Worm (Caenorhabditis elegans) whole organism, L4 larva: ENCODE data around the gene srw-32.

Experiments
- F10B5.3 ChIP-seq: sonication (generic microtip); optimal IDR thresholded peaks from 2 replicates; lab custom pipeline; 2016; ENCODE audit warnings: mild to moderate bottlenecking, missing genetic modification characterization, missing compliant biosample characterization
- F37D6.2 ChIP-seq: sonication (generic microtip); optimal IDR thresholded peaks from 2 replicates; lab custom pipeline; 2016; ENCODE audit warnings: mild to moderate bottlenecking, missing genetic modification characterization, missing compliant biosample characterization
- F44E2.7 ChIP-seq: fragments of 200-800 bp; sonication (Bioruptor generic); IDR thresholded peaks from 2 replicates; pipeline ENCODE4 v2.1.2; 2022; ENCODE audit warnings: missing genetic modification characterization, missing compliant biosample characterization
- R02D3.7 ChIP-seq: fragments of 150-350 bp; sonication (generic microtip); optimal IDR thresholded peaks from 3 replicates; lab custom pipeline; 2014; ENCODE audit warnings: missing biosample characterization, missing genetic modification characterization
- Y105C5A.15 ChIP-seq: fragments of 200-800 bp; sonication (Bioruptor generic); IDR thresholded peaks from 2 replicates; pipeline ENCODE4 v1.3.6; 2022; ENCODE audit warnings: missing genetic modification characterization, missing compliant biosample characterization
- Y48G9A.11 ChIP-seq: fragments of 200-800 bp; sonication (Bioruptor generic); IDR thresholded peaks from 2 replicates; pipeline ENCODE4 v1.3.6; 2022; ENCODE audit warnings: missing genetic modification reagents, missing genetic modification characterization, missing compliant biosample characterization
- Y75B8A.6 ChIP-seq: fragments of 200-800 bp; sonication (Bioruptor generic); IDR thresholded peaks from 2 replicates; pipeline ENCODE4 v1.3.6; 2022; ENCODE audit warnings: missing genetic modification reagents, missing genetic modification characterization, missing compliant biosample characterization
- ceh-28 ChIP-seq: fragments of 150-350 bp; optimal IDR thresholded peaks from 2 replicates; lab custom pipeline; 2014; ENCODE audit warnings: missing biosample characterization, missing genetic modification reagents, missing genetic modification characterization
- ceh-44 ChIP-seq: fragments of 200-800 bp; sonication (Bioruptor generic); IDR thresholded peaks from 2 replicates; pipeline ENCODE4 v1.3.6; 2022; ENCODE audit warnings: missing genetic modification reagents, missing genetic modification characterization, missing compliant biosample characterization
- ceh-62 ChIP-seq: sonication (generic microtip); optimal IDR thresholded peaks from 2 replicates; lab custom pipeline; 2017; ENCODE audit warnings: missing biosample characterization, missing genetic modification characterization
- ceh-82 ChIP-seq: sonication (generic microtip); optimal IDR thresholded peaks from 2 replicates; lab custom pipeline; 2017; ENCODE audit warnings: missing biosample characterization, missing genetic modification characterization
- daf-12 ChIP-seq: fragments of 150-350 bp; optimal IDR thresholded peaks from 2 replicates; lab custom pipeline; 2014; ENCODE audit warnings: missing biosample characterization, missing genetic modification reagents, missing genetic modification characterization
- daf-16 ChIP-seq, 3 experiments: sonication (generic microtip); optimal IDR thresholded peaks; 2 replicates each; lab custom pipeline; 2016 to 2017; ENCODE audit warnings: missing genetic modification characterization in 3 of 3, missing genetic modification reagents in 3 of 3, mild to moderate bottlenecking in 2 of 3, missing compliant biosample characterization in 2 of 3, missing biosample characterization in 1 of 3, moderate library complexity in 1 of 3
- daf-8 ChIP-seq: fragments of 200-800 bp; sonication (Bioruptor generic); IDR thresholded peaks from 2 replicates; pipeline ENCODE4 v1.3.6; 2022; ENCODE audit warnings: missing genetic modification characterization, missing compliant biosample characterization
- dmd-9 ChIP-seq: fragments of 200-800 bp; sonication (Bioruptor generic); IDR thresholded peaks from 2 replicates; pipeline ENCODE4 v1.3.6; 2022; ENCODE audit warnings: missing genetic modification reagents, missing genetic modification characterization, missing compliant biosample characterization
- dve-1 ChIP-seq: sonication (generic microtip); optimal IDR thresholded peaks from 2 replicates; lab custom pipeline; 2017; ENCODE audit warnings: antibody characterized with exemption, mild to moderate bottlenecking, missing genetic modification characterization, missing compliant biosample characterization; ENCODE audit not compliant: insufficient read depth
- egl-43 ChIP-seq: fragments of 200-800 bp; sonication (Bioruptor generic); IDR thresholded peaks from 2 replicates; pipeline ENCODE4 v1.3.6; 2022; ENCODE audit warnings: missing genetic modification reagents, missing genetic modification characterization, missing compliant biosample characterization
- fkh-10 ChIP-seq: fragments of 150-350 bp; optimal IDR thresholded peaks from 2 replicates; lab custom pipeline; 2014; ENCODE audit warnings: missing biosample characterization, missing genetic modification reagents, missing genetic modification characterization
- lim-7 ChIP-seq: fragments of 200-800 bp; sonication (Bioruptor generic); IDR thresholded peaks from 2 replicates; pipeline ENCODE4 v1.3.6; 2022; ENCODE audit warnings: missing genetic modification characterization, missing compliant biosample characterization
- lin-15B ChIP-seq: fragments of 150-350 bp; sonication (generic microtip); optimal IDR thresholded peaks from 3 replicates; lab custom pipeline; 2014; ENCODE audit warnings: missing biosample characterization, missing genetic modification characterization
- lir-3 ChIP-seq: sonication (generic microtip); optimal IDR thresholded peaks from 2 replicates; lab custom pipeline; 2016; ENCODE audit warnings: mild to moderate bottlenecking, missing genetic modification characterization, missing compliant biosample characterization
- lsy-2 ChIP-seq, 2 experiments: fragments of 150-350 bp in 1 of 2; sonication (generic microtip) in 1 of 2; optimal IDR thresholded peaks; 2 replicates each; lab custom pipeline; 2014 to 2017; ENCODE audit warnings: missing biosample characterization in 2 of 2, missing genetic modification characterization in 2 of 2
- mdt-29 ChIP-seq: fragments of 200-800 bp; sonication (Bioruptor generic); IDR thresholded peaks from 2 replicates; pipeline ENCODE4 v1.3.6; 2022; ENCODE audit warnings: missing genetic modification reagents, missing genetic modification characterization, missing compliant biosample characterization
- mes-2 ChIP-seq: sonication (generic microtip); optimal IDR thresholded peaks from 2 replicates; lab custom pipeline; 2016; ENCODE audit warnings: missing genotype, mild to moderate bottlenecking, missing genetic modification characterization, missing compliant biosample characterization; ENCODE audit not compliant: poor library complexity, severe bottlenecking
- nhr-111 ChIP-seq: fragments of 200-800 bp; sonication (Bioruptor generic); optimal IDR thresholded peaks from 2 replicates; lab custom pipeline; 2018; ENCODE audit warnings: mild to moderate bottlenecking, missing genetic modification characterization, missing compliant biosample characterization
- nhr-25 ChIP-seq: sonication (generic microtip); optimal IDR thresholded peaks from 2 replicates; lab custom pipeline; 2017; ENCODE audit warnings: missing genetic modification characterization, mild to moderate bottlenecking, missing compliant biosample characterization, antibody characterized with exemption, moderate library complexity, borderline replicate concordance; ENCODE audit not compliant: insufficient read depth
- nhr-41 ChIP-seq: fragments of 200-800 bp; sonication (Bioruptor generic); IDR thresholded peaks from 2 replicates; pipeline ENCODE4 v1.3.6; 2022; ENCODE audit warnings: missing genetic modification reagents, missing genetic modification characterization, missing compliant biosample characterization
- nhr-48 ChIP-seq: sonication (generic microtip); optimal IDR thresholded peaks from 2 replicates; lab custom pipeline; 2016; ENCODE audit warnings: mild to moderate bottlenecking, missing genetic modification characterization, missing compliant biosample characterization
- sdz-12 ChIP-seq: fragments of 200-800 bp; sonication (Bioruptor generic); optimal IDR thresholded peaks from 2 replicates; lab custom pipeline; 2018; ENCODE audit warnings: mild to moderate bottlenecking, missing genetic modification characterization, missing compliant biosample characterization
- set-16 ChIP-seq: fragments of 200-800 bp; sonication (Bioruptor generic); IDR thresholded peaks from 2 replicates; pipeline ENCODE4 v1.3.6; 2022; ENCODE audit warnings: missing genetic modification reagents, missing genetic modification characterization, missing compliant biosample characterization
- skn-1 ChIP-seq: fragments of 150-350 bp; optimal IDR thresholded peaks from 2 replicates; lab custom pipeline; 2014; ENCODE audit warnings: missing biosample characterization, missing genetic modification characterization
- snpc-1.2 ChIP-seq: fragments of 200-800 bp; sonication (Bioruptor generic); IDR thresholded peaks from 2 replicates; pipeline ENCODE4 v1.3.6; 2022; ENCODE audit warnings: missing genetic modification reagents, missing genetic modification characterization, missing compliant biosample characterization
- spr-3 ChIP-seq: fragments of 200-800 bp; sonication (Bioruptor generic); optimal IDR thresholded peaks from 2 replicates; lab custom pipeline; 2018; ENCODE audit warnings: mild to moderate bottlenecking, missing genetic modification characterization, missing compliant biosample characterization
- vab-7 ChIP-seq: fragments of 200-800 bp; sonication (Bioruptor generic); IDR thresholded peaks from 2 replicates; pipeline ENCODE4 v1.3.6; 2022; ENCODE audit warnings: missing genetic modification reagents, missing genetic modification characterization, missing compliant biosample characterization
- zag-1 ChIP-seq: fragments of 150-350 bp; optimal IDR thresholded peaks from 2 replicates; lab custom pipeline; 2014; ENCODE audit warnings: missing biosample characterization, missing genetic modification characterization
- zfp-2 ChIP-seq: sonication (generic microtip); optimal IDR thresholded peaks from 2 replicates; lab custom pipeline; 2016; ENCODE audit warnings: mild to moderate bottlenecking, missing genetic modification characterization, missing compliant biosample characterization
- zip-11 ChIP-seq: fragments of 200-800 bp; sonication (Bioruptor generic); IDR thresholded peaks from 2 replicates; pipeline ENCODE4 v1.3.6; 2022; ENCODE audit warnings: missing genetic modification characterization, missing compliant biosample characterization
- ztf-11 ChIP-seq: fragments of 150-350 bp; optimal IDR thresholded peaks from 2 replicates; lab custom pipeline; 2014; ENCODE audit warnings: missing biosample characterization, missing genetic modification characterization

The srw-32 gene

ce11 chrV:17500055-17500454 lies 8.5 kb upstream of the srw-32 start:
- TF ChIP-seq dmd-9 (GFP tag; lab: Robert Waterston, UW) (no peak), daf-12 (tag; lab: Kevin White, UChicago) (no peak), mdt-29 (no peak), set-16 (peak; percentile 65), ceh-44 (GFP tag; lab: Robert Waterston, UW) (0 out of 2 replicates have a peak, but pooled peaks have one; percentile 25)

ce11 chrV:17506289-17506688 lies 2.3 kb upstream of the srw-32 start, which contains the start of gene srw-31:
Gene srw-31, plus strand, starts transcription at chrV:17506589.
- TF ChIP-seq egl-43 (no peak), ceh-62 (tag; lab: Kevin White, UChicago) (no peak), nhr-25 (tag; lab: Kevin White, UChicago) (no peak), dve-1 (tag; lab: Kevin White, UChicago) (no peak), mes-2 (no peak), zip-11 (GFP tag; lab: Robert Waterston, UW) (no peak)

- TF ChIP-seq set-16: peak; percentile 67
- TF ChIP-seq Y75B8A.6 (GFP tag; lab: Robert Waterston, UW): no peak
- no peak for TF ChIP-seq snpc-1.2
- no peak for TF ChIP-seq ceh-28 (tag; lab: Kevin White, UChicago)
- TF ChIP-seq dmd-9 (GFP tag; lab: Robert Waterston, UW): no peak
- no peak for TF ChIP-seq zfp-2 (tag; lab: Kevin White, UChicago)
- TF ChIP-seq F10B5.3: no peak
- no peak for TF ChIP-seq ceh-62 (tag; lab: Kevin White, UChicago)
Measured at ce11 chrV:17512763-17513162, 4.2 kb downstream of the srw-32 start.

DNA sequence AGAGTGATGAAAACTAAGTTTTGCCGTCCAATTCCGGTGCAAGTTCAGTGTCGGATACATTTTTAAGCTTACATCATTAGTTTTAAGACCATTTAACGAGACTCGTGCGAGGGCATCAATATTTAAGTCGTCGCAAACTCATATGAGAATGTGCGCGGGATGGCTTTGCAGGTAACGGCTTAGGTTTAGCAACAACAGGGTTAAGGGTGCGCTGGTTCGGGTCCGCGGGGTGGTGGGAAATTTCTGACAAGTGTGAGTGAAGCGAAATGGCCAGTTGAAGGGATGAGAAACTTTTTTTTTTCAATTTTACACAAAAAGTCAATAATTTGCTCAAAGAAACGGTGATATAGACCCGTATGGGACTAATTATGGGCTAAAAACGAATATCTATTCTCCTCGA lies 5.2 kb downstream of the srw-32 start:
- TF ChIP-seq lim-7 (GFP tag; lab: Robert Waterston, UW) (peak; percentile 28; the same call in 1 of the 2 replicates), vab-7 (0 out of 2 replicates have a peak, but pooled peaks have one; percentile 26), ztf-11 (tag; lab: Kevin White, UChicago) (no peak), Y105C5A.15 (GFP tag; lab: Robert Waterston, UW) (no peak)

DNA sequence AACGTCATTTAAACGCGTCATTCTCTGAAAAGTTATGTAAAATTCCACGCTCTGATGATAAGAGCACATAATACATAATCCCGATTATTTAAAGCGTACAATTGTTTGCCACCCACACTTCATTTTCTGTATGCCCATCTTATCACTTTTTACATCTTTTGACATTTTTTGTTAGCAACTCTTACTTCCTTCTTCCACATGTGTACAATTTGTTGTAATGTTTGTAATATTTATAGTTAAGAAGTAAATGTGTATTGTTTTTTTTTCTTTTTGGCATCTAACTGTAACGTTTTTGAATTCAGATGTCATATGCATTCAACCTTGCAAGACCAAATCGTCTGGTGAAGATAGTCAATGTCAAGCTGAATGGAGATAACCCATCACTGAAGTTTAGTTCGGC lies 12.1 kb downstream of the srw-32 start, which contains the start of gene fbxa-136:
fbxa-136 (plus strand) TSS at position 301 of the 400 bp plus-strand sequence.
- TF ChIP-seq ceh-82 (no peak), vab-7 (no peak), F44E2.7 (GFP tag; lab: Robert Waterston, UW) (no peak), nhr-41 (GFP tag; lab: Robert Waterston, UW) (no peak), zag-1 (no peak), daf-8 (GFP tag; lab: Robert Waterston, UW) (no peak), daf-16 (GFP tag; optimal IDR thresholded peaks at IDR 0.05; lab: Kevin White, UChicago) (no peak), daf-16 (tag; optimal IDR thresholded peaks at IDR 0.05; lab: Kevin White, UChicago) (no peak), fkh-10 (GFP tag; lab: Kevin White, UChicago) (no peak)

- TF ChIP-seq Y48G9A.11: no peak
- no peak for TF ChIP-seq nhr-48 (tag; lab: Kevin White, UChicago)
- no peak for TF ChIP-seq lsy-2 (tag; optimal IDR thresholded peaks at IDR 0.05; lab: Kevin White, UChicago)
- no peak for TF ChIP-seq snpc-1.2
- TF ChIP-seq lin-15B (tag; lab: Kevin White, UChicago): no peak
- TF ChIP-seq sdz-12 (GFP tag; lab: Kevin White, UChicago): no peak
- TF ChIP-seq lim-7 (GFP tag; lab: Robert Waterston, UW): no peak
- TF ChIP-seq R02D3.7 (tag; lab: Kevin White, UChicago): no peak
- TF ChIP-seq F37D6.2 (tag; lab: Kevin White, UChicago): no peak
- no peak for TF ChIP-seq lir-3 (tag; lab: Kevin White, UChicago)
- TF ChIP-seq nhr-111 (GFP tag; lab: Kevin White, UChicago): no peak
- TF ChIP-seq skn-1 (tag; lab: Kevin White, UChicago): no peak
- TF ChIP-seq vab-7: no peak
- no peak for TF ChIP-seq spr-3 (GFP tag; lab: Kevin White, UChicago)
- TF ChIP-seq, all 104 proteins: peak for 0
Measured at ce11 chrV:17527729-17528128, 19.1 kb downstream of the srw-32 start, which contains the start of gene srz-90. Gene srz-90, plus strand, starts transcription at chrV:17528029.
